Fruit fly (Drosophila melanogaster): ENCODE measurements around the gene Cubn.
A peak's percentile ranks its signal among the peaks of the same experiment; 100 is the strongest.

Cubn gene

dm6 chrX:9600818-9601732, 30.0 kb upstream of the Cubn start, which contains the start of gene Gga:
Gga (plus strand) TSS chrX:9601030.
- TF ChIP-seq Crg-1 (GFP tag; optimal IDR thresholded peaks at IDR 0.05) (peak; percentile 1), CG12768 (GFP tag; optimal IDR thresholded peaks at IDR 0.05) (no peak), CG7101 (tag; optimal IDR thresholded peaks at IDR 0.05) (peak; percentile 19), CG11617 (GFP tag; optimal IDR thresholded peaks at IDR 0.05) (peak; percentile 4), ovo (GFP tag; optimal IDR thresholded peaks at IDR 0.05) (peak; percentile 92), cic (GFP tag; optimal IDR thresholded peaks at IDR 0.05) (no peak), CG7045 (GFP tag; optimal IDR thresholded peaks at IDR 0.05) (no peak), bab1 (GFP tag; optimal IDR thresholded peaks at IDR 0.05) (peak; percentile 42), Mnt (GFP tag; optimal IDR thresholded peaks at IDR 0.05) (peak; percentile 7), toe (GFP tag; optimal IDR thresholded peaks at IDR 0.05) (no peak), tj (GFP tag; optimal IDR thresholded peaks at IDR 0.05) (no peak), CG1620 (GFP tag; optimal IDR thresholded peaks at IDR 0.05) (peak; percentile 21), cnc (optimal IDR thresholded peaks at IDR 0.05) (no peak), kay (GFP tag; ENCODE audit: borderline replicate concordance) (no peak), pad (GFP tag; optimal IDR thresholded peaks at IDR 0.05) (peak; percentile 62)

- TF ChIP-seq CG5204 (GFP tag; optimal IDR thresholded peaks at IDR 0.05) (no peak), CG7101 (tag; optimal IDR thresholded peaks at IDR 0.05) (peak; percentile 39), Hr96 (GFP tag; optimal IDR thresholded peaks at IDR 0.05) (no peak), CG11617 (GFP tag; optimal IDR thresholded peaks at IDR 0.05) (peak; percentile 47), pad (GFP tag; optimal IDR thresholded peaks at IDR 0.05) (no peak), toe (GFP tag; optimal IDR thresholded peaks at IDR 0.05) (peak; percentile 22), ovo (GFP tag; optimal IDR thresholded peaks at IDR 0.05) (no peak), CG1620 (GFP tag; optimal IDR thresholded peaks at IDR 0.05) (no peak), CG12768 (GFP tag; optimal IDR thresholded peaks at IDR 0.05) (peak; percentile 8), CG33017 (tag; optimal IDR thresholded peaks at IDR 0.05) (peak; percentile 31), Crg-1 (GFP tag; optimal IDR thresholded peaks at IDR 0.05) (no peak), Mnt (GFP tag; optimal IDR thresholded peaks at IDR 0.05) (peak; percentile 80), CG14711 (tag; optimal IDR thresholded peaks at IDR 0.05) (peak; percentile 49), Clk (GFP tag; optimal IDR thresholded peaks at IDR 0.05) (no peak), kay (GFP tag; ENCODE audit: borderline replicate concordance) (no peak), cnc (optimal IDR thresholded peaks at IDR 0.05) (no peak), CG7045 (GFP tag; optimal IDR thresholded peaks at IDR 0.05) (peak; percentile 61), cic (GFP tag; optimal IDR thresholded peaks at IDR 0.05) (no peak), bab1 (GFP tag; optimal IDR thresholded peaks at IDR 0.05) (no peak), tj (GFP tag; optimal IDR thresholded peaks at IDR 0.05) (peak; percentile 27)
These were observed 29.1 kb upstream of the Cubn start for dm6 chrX:9600083-9600817.

- TF ChIP-seq Crg-1 (GFP tag; optimal IDR thresholded peaks at IDR 0.05) (no peak), Mnt (GFP tag; optimal IDR thresholded peaks at IDR 0.05) (peak; percentile 44), ovo (GFP tag; optimal IDR thresholded peaks at IDR 0.05) (peak; percentile 96)
These were observed 28.3 kb upstream of the Cubn start for dm6 chrX:9599158-9600082.

dm6 chrX:9598106-9598505, 27.0 kb upstream of the Cubn start:
- TF ChIP-seq CG14711 (tag; optimal IDR thresholded peaks at IDR 0.05) = no peak
- TF ChIP-seq CG7101 (tag; optimal IDR thresholded peaks at IDR 0.05) = no peak
- no peak for TF ChIP-seq cic (GFP tag; optimal IDR thresholded peaks at IDR 0.05)
- no peak for TF ChIP-seq kay (GFP tag; ENCODE audit: borderline replicate concordance)
- TF ChIP-seq CG5204 (GFP tag; optimal IDR thresholded peaks at IDR 0.05) = no peak
- no peak for TF ChIP-seq tj (GFP tag; optimal IDR thresholded peaks at IDR 0.05)
- no peak for TF ChIP-seq Hr96 (GFP tag; optimal IDR thresholded peaks at IDR 0.05)
- no peak for TF ChIP-seq cnc (optimal IDR thresholded peaks at IDR 0.05)
- no peak for TF ChIP-seq ovo (GFP tag; optimal IDR thresholded peaks at IDR 0.05)
- TF ChIP-seq CG12768 (GFP tag; optimal IDR thresholded peaks at IDR 0.05) = no peak
- TF ChIP-seq CG33017 (tag; optimal IDR thresholded peaks at IDR 0.05) = no peak
- no peak for TF ChIP-seq CG7045 (GFP tag; optimal IDR thresholded peaks at IDR 0.05)
- no peak for TF ChIP-seq Crg-1 (GFP tag; optimal IDR thresholded peaks at IDR 0.05)
- TF ChIP-seq Mnt (GFP tag; optimal IDR thresholded peaks at IDR 0.05) = no peak
- TF ChIP-seq CG1620 (GFP tag; optimal IDR thresholded peaks at IDR 0.05) = no peak
- no peak for TF ChIP-seq Clk (GFP tag; optimal IDR thresholded peaks at IDR 0.05)

- TF ChIP-seq bab1 (GFP tag; optimal IDR thresholded peaks at IDR 0.05) = peak; percentile 43
- TF ChIP-seq CG11617 (GFP tag; optimal IDR thresholded peaks at IDR 0.05) = peak; percentile 16
- TF ChIP-seq CG7045 (GFP tag; optimal IDR thresholded peaks at IDR 0.05) = no peak
- no peak for TF ChIP-seq cnc (optimal IDR thresholded peaks at IDR 0.05)
- TF ChIP-seq tj (GFP tag; optimal IDR thresholded peaks at IDR 0.05) = peak; percentile 95
- TF ChIP-seq pad (GFP tag; optimal IDR thresholded peaks at IDR 0.05) = peak; percentile 10
- peak; percentile 10 for TF ChIP-seq Crg-1 (GFP tag; optimal IDR thresholded peaks at IDR 0.05)
These were observed 24.3 kb upstream of the Cubn start for dm6 chrX:9595312-9595931.
